Worm (Caenorhabditis elegans) whole organism, L2 larva: ENCODE measurements around the gene Y51H4A.22.

ENCODE experiments used
- alr-1 ChIP-seq: fragments of 150-350 bp; optimal IDR thresholded peaks from 2 replicates; lab custom pipeline; 2014; ENCODE audit warnings: missing biosample characterization, missing genetic modification characterization
- aly-2 ChIP-seq: fragments of 150-350 bp; optimal IDR thresholded peaks from 2 replicates; lab custom pipeline; 2014; ENCODE audit warnings: missing biosample characterization, missing genetic modification characterization
- ceh-82 ChIP-seq: fragments of 150-350 bp; optimal IDR thresholded peaks from 2 replicates; lab custom pipeline; 2014; ENCODE audit warnings: missing biosample characterization, missing genetic modification characterization
- lin-13 ChIP-seq: fragments of 150-350 bp; optimal IDR thresholded peaks from 2 replicates; lab custom pipeline; 2014; ENCODE audit warnings: missing biosample characterization, missing genetic modification reagents, missing genetic modification characterization
- lin-39 ChIP-seq: fragments of 150-350 bp; optimal IDR thresholded peaks from 2 replicates; lab custom pipeline; 2014; ENCODE audit warnings: missing biosample characterization, missing genetic modification reagents, missing genetic modification characterization
- lsy-2 ChIP-seq, 2 experiments: fragments of 150-350 bp in 1 of 2; sonication (generic microtip) in 1 of 2; optimal IDR thresholded peaks; 2 replicates each; lab custom pipeline; 2014 to 2017; ENCODE audit warnings: missing biosample characterization in 2 of 2, missing genetic modification characterization in 2 of 2
- mdl-1 ChIP-seq, 2 experiments: fragments of 150-350 bp in 1 of 2; sonication (generic microtip) in 1 of 2; optimal IDR thresholded peaks; 2 replicates each; lab custom pipeline; 2017; ENCODE audit warnings: missing biosample characterization in 2 of 2, missing genetic modification characterization in 2 of 2
- nhr-11 ChIP-seq: fragments of 150-350 bp; optimal IDR thresholded peaks from 2 replicates; lab custom pipeline; 2014; ENCODE audit warnings: missing biosample characterization, missing genetic modification characterization
- nhr-129 ChIP-seq: fragments of 150-350 bp; optimal IDR thresholded peaks from 2 replicates; lab custom pipeline; 2014; ENCODE audit warnings: missing biosample characterization, missing genetic modification characterization
- nhr-237 ChIP-seq: fragments of 150-350 bp; optimal IDR thresholded peaks from 2 replicates; lab custom pipeline; 2014; ENCODE audit warnings: missing biosample characterization, missing genetic modification characterization
- skn-1 ChIP-seq: sonication (generic microtip); optimal IDR thresholded peaks from 2 replicates; lab custom pipeline; 2017; ENCODE audit warnings: missing biosample characterization, missing genetic modification characterization
- unc-55 ChIP-seq: fragments of 150-350 bp; sonication (generic microtip); optimal IDR thresholded peaks from 3 replicates; lab custom pipeline; 2014; ENCODE audit warnings: missing biosample characterization, missing genetic modification reagents, missing genetic modification characterization
- unc-62 ChIP-seq: fragments of 150-350 bp; optimal IDR thresholded peaks from 2 replicates; lab custom pipeline; 2014; ENCODE audit warnings: missing biosample characterization, missing genetic modification reagents, missing genetic modification characterization

DNA sequence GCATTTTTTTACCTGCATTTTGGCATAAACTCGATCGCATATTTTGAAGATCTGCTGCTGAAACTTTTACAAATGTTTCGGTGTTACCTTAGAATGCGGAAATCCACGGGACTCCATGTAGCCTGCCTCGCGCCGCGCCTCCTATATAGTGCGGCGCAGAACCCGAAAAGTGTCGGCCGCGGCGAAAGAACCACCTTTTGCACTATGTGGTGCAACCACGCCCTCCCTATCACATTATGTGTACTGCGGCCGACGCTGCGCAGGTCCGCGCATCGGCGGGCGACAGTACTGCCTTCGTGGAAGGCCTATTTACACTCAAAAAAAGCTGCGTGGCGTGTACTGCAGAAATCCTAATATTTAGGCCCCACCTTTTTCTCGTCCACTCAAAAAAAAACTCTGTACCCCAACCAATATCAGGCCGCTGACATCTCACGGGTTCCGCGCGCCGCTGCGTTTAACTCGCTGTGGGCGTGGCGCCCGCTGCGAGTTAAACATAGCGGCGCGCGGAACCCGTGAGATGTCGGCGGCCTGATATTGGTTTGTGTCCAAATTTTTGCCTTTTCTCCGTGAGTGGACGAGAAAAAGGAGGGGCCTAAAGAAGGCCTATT is 1.6 kb downstream of the Y51H4A.22 start:
- TF ChIP-seq unc-55 (GFP tag; lab: Kevin White, UChicago) (no peak), nhr-237 (no peak), unc-62 (GFP tag; lab: Kevin White, UChicago) (no peak), skn-1 (tag; lab: Kevin White, UChicago) (no peak), lin-13 (GFP tag; lab: Kevin White, UChicago) (no peak), aly-2 (tag; lab: Kevin White, UChicago) (no peak), nhr-129 (tag; lab: Kevin White, UChicago) (no peak), ceh-82 (tag; lab: Kevin White, UChicago) (no peak), nhr-11 (no peak), mdl-1 (tag; optimal IDR thresholded peaks at IDR 0.05; lab: Kevin White, UChicago) (no peak), lin-39 (tag; lab: Kevin White, UChicago) (no peak), alr-1 (tag; lab: Kevin White, UChicago) (no peak), lsy-2 (tag; optimal IDR thresholded peaks at IDR 0.05; lab: Kevin White, UChicago) (no peak)
